Fruit fly (Drosophila melanogaster) whole organism, embryonic: ENCODE results near the gene CG11980.

Experiments
- Adf1 ChIP-seq: fragments of 200-800 bp; sonication (Bioruptor generic); IDR thresholded peaks from 2 replicates; pipeline ENCODE4 v1.3.6; 2022; ENCODE audit warnings: missing biosample characterization, missing genetic modification characterization
- Antp ChIP-seq: fragments of 200-800 bp; sonication (Bioruptor generic); optimal IDR thresholded peaks from 3 replicates; lab custom pipeline; 2016; ENCODE audit warnings: missing biosample characterization, missing genetic modification characterization
- BtbVII ChIP-seq: fragments of 200-800 bp; sonication (Bioruptor generic); optimal IDR thresholded peaks from 3 replicates; lab custom pipeline; 2017; ENCODE audit warnings: missing biosample characterization, mild to moderate bottlenecking, missing genetic modification characterization
- CG10147 ChIP-seq: fragments of 200-800 bp; sonication (Bioruptor generic); optimal IDR thresholded peaks from 2 replicates; lab custom pipeline; 2019; ENCODE audit warnings: missing biosample characterization, mild to moderate bottlenecking, missing genetic modification characterization, moderate library complexity
- CG11696 ChIP-seq: fragments of 200-800 bp; sonication (Bioruptor generic); IDR thresholded peaks from 2 replicates; pipeline ENCODE4 v1.3.6; 2022; ENCODE audit warnings: missing biosample characterization, missing genetic modification characterization
- CG12942 ChIP-seq: fragments of 200-800 bp; sonication (Bioruptor generic); optimal IDR thresholded peaks from 3 replicates; lab custom pipeline; 2016; ENCODE audit warnings: missing biosample characterization, missing genetic modification characterization
- CG17802 ChIP-seq: fragments of 200-800 bp; sonication (Bioruptor generic); optimal IDR thresholded peaks from 2 replicates; lab custom pipeline; 2018; ENCODE audit warnings: missing biosample characterization, mild to moderate bottlenecking, missing genetic modification characterization, moderate library complexity
- CG2875 ChIP-seq: fragments of 200-800 bp; sonication (Bioruptor generic); optimal IDR thresholded peaks from 2 replicates; lab custom pipeline; 2017; ENCODE audit warnings: missing biosample characterization, mild to moderate bottlenecking, missing genetic modification characterization, missing genetic modification reagents
- CG3281 ChIP-seq: fragments of 200-800 bp; sonication (Bioruptor generic); optimal IDR thresholded peaks from 3 replicates; lab custom pipeline; 2017; ENCODE audit warnings: missing biosample characterization, mild to moderate bottlenecking, missing genetic modification characterization
- CG3847 ChIP-seq: fragments of 200-800 bp; sonication (Bioruptor generic); IDR thresholded peaks from 2 replicates; pipeline ENCODE4 v1.3.6; 2022; ENCODE audit warnings: missing biosample characterization, missing genetic modification characterization
- CG4820 ChIP-seq: fragments of 200-800 bp; sonication (Bioruptor generic); optimal IDR thresholded peaks from 3 replicates; lab custom pipeline; 2016; ENCODE audit warnings: missing biosample characterization, missing genetic modification characterization
- CG6175 ChIP-seq: fragments of 200-800 bp; sonication (Bioruptor generic); IDR thresholded peaks from 3 replicates; pipeline ENCODE4 v1.3.6; 2022; ENCODE audit warnings: missing biosample characterization, missing genetic modification characterization
- CG6254 ChIP-seq: fragments of 200-800 bp; sonication (Bioruptor generic); optimal IDR thresholded peaks from 3 replicates; lab custom pipeline; 2017; ENCODE audit warnings: mild to moderate bottlenecking, missing biosample characterization, missing genetic modification reagents, missing genetic modification characterization
- CG6854 ChIP-seq: fragments of 200-800 bp; sonication (Bioruptor generic); optimal IDR thresholded peaks from 3 replicates; lab custom pipeline; 2017; ENCODE audit warnings: missing biosample characterization, mild to moderate bottlenecking, missing genetic modification characterization
- CG7357 ChIP-seq: fragments of 200-800 bp; sonication (Bioruptor generic); IDR thresholded peaks from 3 replicates; pipeline ENCODE4 v1.3.6; 2022; ENCODE audit warnings: missing biosample characterization, missing genetic modification characterization
- CG9876 ChIP-seq: fragments of 200-800 bp; sonication (Bioruptor generic); optimal IDR thresholded peaks from 2 replicates; lab custom pipeline; 2016; ENCODE audit warnings: missing biosample characterization, missing genetic modification characterization
- Dfd ChIP-seq, 2 experiments: fragments of >200 bp; optimal IDR thresholded peaks; 2 replicates each; lab custom pipeline; 2017; ENCODE audit warnings: missing biosample characterization in 2 of 2, missing genetic modification characterization in 2 of 2
- Dip2 ChIP-seq: fragments of 200-800 bp; sonication (Bioruptor generic); IDR thresholded peaks from 2 replicates; pipeline ENCODE4 v1.3.6; 2022; ENCODE audit warnings: missing biosample characterization, missing genetic modification characterization
- Dref ChIP-seq: fragments of 200-800 bp; sonication (Bioruptor generic); IDR thresholded peaks from 2 replicates; pipeline ENCODE4 v1.3.6; 2022; ENCODE audit warnings: missing biosample characterization, missing genetic modification characterization
- Ets97D ChIP-seq: fragments of 200-800 bp; sonication (Bioruptor generic); optimal IDR thresholded peaks from 3 replicates; lab custom pipeline; 2016; ENCODE audit warnings: missing biosample characterization, missing genetic modification characterization
- NFAT ChIP-seq: fragments of 200-800 bp; sonication (Bioruptor generic); IDR thresholded peaks from 2 replicates; pipeline ENCODE4 v1.3.6; 2022; ENCODE audit warnings: missing biosample characterization, missing genetic modification characterization
- Poxn ChIP-seq: fragments of 200-800 bp; sonication (Bioruptor generic); IDR thresholded peaks from 2 replicates; pipeline ENCODE4 v1.3.6; 2022; ENCODE audit warnings: missing biosample characterization, missing genetic modification characterization
- Rx ChIP-seq: fragments of 200-800 bp; sonication (Bioruptor generic); IDR thresholded peaks from 2 replicates; pipeline ENCODE4 v1.3.6; 2022; ENCODE audit warnings: missing biosample characterization, missing genetic modification characterization
- Side ChIP-seq: fragments of 200-800 bp; sonication (Bioruptor generic); optimal IDR thresholded peaks from 2 replicates; lab custom pipeline; 2016; ENCODE audit warnings: missing biosample characterization, missing genetic modification characterization
- Sin3A ChIP-seq: fragments of >200 bp; optimal IDR thresholded peaks from 2 replicates; lab custom pipeline; 2018
- Sry-β ChIP-seq: fragments of 200-800 bp; sonication (Bioruptor generic); optimal IDR thresholded peaks from 2 replicates; lab custom pipeline; 2018; ENCODE audit warnings: missing biosample characterization, mild to moderate bottlenecking, missing genetic modification characterization, moderate library complexity
- Tbp ChIP-seq: fragments of >200 bp; optimal IDR thresholded peaks from 2 replicates; lab custom pipeline; 2018; ENCODE audit warnings: missing biosample characterization, missing genetic modification characterization
- Xrp1 ChIP-seq: fragments of 200-800 bp; sonication (Bioruptor generic); IDR thresholded peaks from 2 replicates; pipeline ENCODE4 v1.3.6; 2022; ENCODE audit warnings: missing biosample characterization, missing genetic modification characterization
- ara ChIP-seq: fragments of 200-800 bp; sonication (Bioruptor generic); IDR thresholded peaks from 2 replicates; pipeline ENCODE4 v1.3.6; 2022; ENCODE audit warnings: missing biosample characterization, missing genetic modification characterization
- ash1 ChIP-seq: fragments of 200-800 bp; sonication (Bioruptor generic); optimal IDR thresholded peaks from 2 replicates; lab custom pipeline; 2018; ENCODE audit warnings: missing biosample characterization, mild to moderate bottlenecking, missing genetic modification characterization
- bowl ChIP-seq: fragments of 200-800 bp; sonication (Bioruptor generic); IDR thresholded peaks from 2 replicates; pipeline ENCODE4 v1.3.6; 2022; ENCODE audit warnings: missing biosample characterization, missing genetic modification characterization
- ci ChIP-seq: fragments of 200-800 bp; sonication (Bioruptor generic); IDR thresholded peaks from 3 replicates; pipeline ENCODE4 v1.3.6; 2022; ENCODE audit warnings: missing biosample characterization, missing genetic modification characterization
- disco-r ChIP-seq: fragments of 200-800 bp; sonication (Bioruptor generic); optimal IDR thresholded peaks from 2 replicates; lab custom pipeline; 2016; ENCODE audit warnings: missing biosample characterization, missing genetic modification characterization
- dmrt99B ChIP-seq: fragments of 200-800 bp; sonication (Bioruptor generic); optimal IDR thresholded peaks from 2 replicates; lab custom pipeline; 2018; ENCODE audit warnings: missing biosample characterization, mild to moderate bottlenecking, missing genetic modification characterization, moderate library complexity
- dpn ChIP-seq, 2 experiments: fragments of 200-800 bp; sonication (Bioruptor generic); optimal IDR thresholded peaks; 3 replicates each; lab custom pipeline; 2016; ENCODE audit warnings: missing biosample characterization in 2 of 2, missing genetic modification characterization in 2 of 2
- en ChIP-seq: fragments of 200-800 bp; sonication (Bioruptor generic); optimal IDR thresholded peaks from 2 replicates; lab custom pipeline; 2016; ENCODE audit warnings: missing biosample characterization, missing genetic modification characterization
- esg ChIP-seq: fragments of 200-800 bp; sonication (Bioruptor generic); conservative IDR thresholded peaks from 2 replicates; pipeline ENCODE4 v1.3.6; 2022; ENCODE audit warnings: missing biosample characterization, missing genetic modification characterization
- gem ChIP-seq: fragments of 200-800 bp; sonication (Bioruptor generic); optimal IDR thresholded peaks from 2 replicates; lab custom pipeline; 2019; ENCODE audit warnings: missing biosample characterization, mild to moderate bottlenecking, missing genetic modification characterization, moderate library complexity
- kah ChIP-seq: fragments of 200-800 bp; sonication (Bioruptor generic); optimal IDR thresholded peaks from 2 replicates; lab custom pipeline; 2018; ENCODE audit warnings: missing biosample characterization, mild to moderate bottlenecking, missing genetic modification characterization
- kay ChIP-seq: fragments of 200-800 bp; sonication (Bioruptor generic); optimal IDR thresholded peaks from 2 replicates; lab custom pipeline; 2016; ENCODE audit warnings: missing biosample characterization, missing genetic modification characterization
- lov ChIP-seq, 2 experiments: fragments of 200-800 bp in 1 of 2; fragments of >200 bp in 1 of 2; sonication (Bioruptor generic) in 1 of 2; IDR thresholded peaks in 1 of 2; optimal IDR thresholded peaks in 1 of 2; 2 replicates in 1 of 2; 3 replicates in 1 of 2; pipeline versions ENCODE4 v1.3.6 to Lab custom; 2017 to 2022; ENCODE audit warnings: missing biosample characterization in 1 of 2, missing genetic modification characterization in 1 of 2
- nmo ChIP-seq: fragments of 200-800 bp; sonication (Bioruptor generic); optimal IDR thresholded peaks from 2 replicates; lab custom pipeline; 2018; ENCODE audit warnings: missing biosample characterization, mild to moderate bottlenecking, missing genetic modification characterization, moderate library complexity
- nom ChIP-seq: fragments of 200-800 bp; sonication (Bioruptor generic); optimal IDR thresholded peaks from 2 replicates; lab custom pipeline; 2017; ENCODE audit warnings: missing biosample characterization, missing genetic modification characterization, mild to moderate bottlenecking, moderate library complexity, missing genetic modification reagents
- p53 ChIP-seq: fragments of 200-800 bp; sonication (Bioruptor generic); optimal IDR thresholded peaks from 2 replicates; lab custom pipeline; 2016; ENCODE audit warnings: missing biosample characterization, missing genetic modification characterization
- pfk ChIP-seq: fragments of 200-800 bp; sonication (Bioruptor generic); optimal IDR thresholded peaks from 2 replicates; lab custom pipeline; 2018; ENCODE audit warnings: missing biosample characterization, mild to moderate bottlenecking, missing genetic modification characterization, moderate library complexity
- pita ChIP-seq: fragments of 200-800 bp; sonication (Bioruptor generic); optimal IDR thresholded peaks from 2 replicates; lab custom pipeline; 2017; ENCODE audit warnings: missing biosample characterization, mild to moderate bottlenecking, missing genetic modification characterization
- prd ChIP-seq, 3 experiments: fragments of >200 bp in 2 of 3; fragments of 200-800 bp in 1 of 3; sonication (Bioruptor generic) in 1 of 3; optimal IDR thresholded peaks in 2 of 3; IDR thresholded peaks in 1 of 3; 2 replicates in 2 of 3; 3 replicates in 1 of 3; pipeline versions ENCODE4 v1.3.6 to Lab custom; 2017 to 2022; ENCODE audit warnings: missing biosample characterization in 1 of 3, missing genetic modification characterization in 1 of 3
- sens ChIP-seq: fragments of 200-800 bp; sonication (Bioruptor generic); peaks from one replicate; lab custom pipeline; 2016; ENCODE audit warnings: missing biosample characterization, missing genetic modification characterization
- sens-2 ChIP-seq: fragments of 200-800 bp; sonication (Bioruptor generic); IDR thresholded peaks from 2 replicates; pipeline ENCODE4 v1.3.6; 2022; ENCODE audit warnings: missing biosample characterization, missing genetic modification characterization
- ssp ChIP-seq: fragments of 200-800 bp; sonication (Bioruptor generic); IDR thresholded peaks from 2 replicates; pipeline ENCODE4 v1.3.6; 2022; ENCODE audit warnings: missing biosample characterization, missing genetic modification characterization
- stc ChIP-seq: fragments of 200-800 bp; sonication (Bioruptor generic); IDR thresholded peaks from 2 replicates; pipeline ENCODE4 v1.3.6; 2022; ENCODE audit warnings: missing biosample characterization, missing genetic modification characterization
- tgo ChIP-seq: fragments of 200-800 bp; sonication (Bioruptor generic); IDR thresholded peaks from 3 replicates; pipeline ENCODE4 v1.3.6; 2022; ENCODE audit warnings: missing biosample characterization, missing genetic modification characterization

The CG11980 gene

dm6 chr3R:8963756-8964342 is 40.0 kb upstream of the CG11980 start (continued):
- no peak for TF ChIP-seq CG17802
- no peak for TF ChIP-seq CG4820
- no peak for TF ChIP-seq Dip2
- no peak for TF ChIP-seq Antp (GFP tag; lab: Kevin White, UChicago)
- no peak for TF ChIP-seq Tbp
- TF ChIP-seq bowl (GFP tag; lab: Robert Waterston, UW): no peak
- no peak for TF ChIP-seq CG2875
- no peak for TF ChIP-seq dpn (GFP tag; optimal IDR thresholded peaks at IDR 0.05; lab: Kevin White, UChicago)
- no peak for TF ChIP-seq Poxn (GFP tag; lab: Robert Waterston, UW)
- TF ChIP-seq CG6854 (GFP tag; lab: Kevin White, UChicago): no peak
- TF ChIP-seq nmo (GFP tag; lab: Kevin White, UChicago): peak; percentile 49
- TF ChIP-seq CG12942 (GFP tag; lab: Kevin White, UChicago): no peak
- TF ChIP-seq Side (GFP tag; lab: Kevin White, UChicago): no peak
- TF ChIP-seq Ets97D (GFP tag; lab: Kevin White, UChicago): no peak
- no peak for TF ChIP-seq CG6254 (GFP tag; lab: Kevin White, UChicago)
- no peak for TF ChIP-seq kay
- no peak for TF ChIP-seq Adf1
- no peak for TF ChIP-seq CG7357 (GFP tag; lab: Robert Waterston, UW)
- TF ChIP-seq dmrt99B: peak; percentile 76
- TF ChIP-seq en (GFP tag; lab: Kevin White, UChicago): no peak
- no peak for TF ChIP-seq Dref (GFP tag; lab: Robert Waterston, UW)
- TF ChIP-seq Sry-β: no peak
- peak; percentile 62 for TF ChIP-seq stc (GFP tag; lab: Robert Waterston, UW)
- peak; percentile 62 for TF ChIP-seq Xrp1 (GFP tag; lab: Robert Waterston, UW)
- TF ChIP-seq ara: no peak
- no peak for TF ChIP-seq disco-r (GFP tag; lab: Kevin White, UChicago)
- TF ChIP-seq CG6175 (GFP tag; lab: Robert Waterston, UW): no peak
- TF ChIP-seq Sin3A (lab: Kevin White, UChicago): no peak
- TF ChIP-seq tgo (GFP tag; lab: Robert Waterston, UW): peak; percentile 69
- no peak for TF ChIP-seq pita (GFP tag; lab: Kevin White, UChicago)
- TF ChIP-seq nom: no peak
- no peak for TF ChIP-seq prd (optimal IDR thresholded peaks at IDR 0.05; lab: Kevin White, UChicago)
- peak; percentile 55; the same call in 2 of the 3 replicates for TF ChIP-seq prd (GFP tag; IDR thresholded peaks at IDR 0.05; lab: Robert Waterston, UW)
- TF ChIP-seq ash1: no peak
- TF ChIP-seq p53: no peak
- no peak for TF ChIP-seq esg (GFP tag; lab: Robert Waterston, UW)
- no peak for TF ChIP-seq sens (GFP tag; lab: Kevin White, UChicago)
- no peak for TF ChIP-seq lov (optimal IDR thresholded peaks at IDR 0.05; lab: Kevin White, UChicago)
- no peak for TF ChIP-seq lov (GFP tag; IDR thresholded peaks at IDR 0.05; lab: Robert Waterston, UW)
- TF ChIP-seq Dfd (GFP tag; optimal IDR thresholded peaks at IDR 0.05; lab: Kevin White, UChicago): no peak
- TF ChIP-seq ci (GFP tag; lab: Robert Waterston, UW): peak; percentile 85
- no peak for TF ChIP-seq kah (GFP tag; lab: Kevin White, UChicago)
- TF ChIP-seq CG11696 (GFP tag; lab: Robert Waterston, UW): no peak
- TF ChIP-seq CG10147 (GFP tag; lab: Kevin White, UChicago): no peak
- TF ChIP-seq pfk (GFP tag; lab: Kevin White, UChicago): no peak
- TF ChIP-seq ssp: no peak
- no peak for TF ChIP-seq CG3281 (GFP tag; lab: Kevin White, UChicago)
- no peak for TF ChIP-seq CG9876 (GFP tag; lab: Kevin White, UChicago)
- no peak for TF ChIP-seq NFAT (GFP tag; lab: Robert Waterston, UW)
- no peak for TF ChIP-seq BtbVII (GFP tag; lab: Kevin White, UChicago)
- TF ChIP-seq gem (tag; lab: Kevin White, UChicago): peak; percentile 67
- no peak for TF ChIP-seq sens-2
- no peak for TF ChIP-seq Rx (GFP tag; lab: Robert Waterston, UW)
- no peak for TF ChIP-seq CG3847
